Fruit fly (Drosophila melanogaster) whole organism, wandering third instar larva: Measurements from ENCODE around the gene CG11095.

Experiments
- OdsH ChIP-seq: fragments of 200-800 bp; sonication (Bioruptor generic); optimal IDR thresholded peaks from 2 replicates; lab custom pipeline; 2016; ENCODE audit warnings: missing biosample characterization, mild to moderate bottlenecking, missing genetic modification characterization
- psq ChIP-seq: fragments of 200-800 bp; sonication (Bioruptor generic); optimal IDR thresholded peaks from 3 replicates; lab custom pipeline; 2017; ENCODE audit warnings: missing biosample characterization, mild to moderate bottlenecking, missing genetic modification characterization, moderate library complexity

DNA sequence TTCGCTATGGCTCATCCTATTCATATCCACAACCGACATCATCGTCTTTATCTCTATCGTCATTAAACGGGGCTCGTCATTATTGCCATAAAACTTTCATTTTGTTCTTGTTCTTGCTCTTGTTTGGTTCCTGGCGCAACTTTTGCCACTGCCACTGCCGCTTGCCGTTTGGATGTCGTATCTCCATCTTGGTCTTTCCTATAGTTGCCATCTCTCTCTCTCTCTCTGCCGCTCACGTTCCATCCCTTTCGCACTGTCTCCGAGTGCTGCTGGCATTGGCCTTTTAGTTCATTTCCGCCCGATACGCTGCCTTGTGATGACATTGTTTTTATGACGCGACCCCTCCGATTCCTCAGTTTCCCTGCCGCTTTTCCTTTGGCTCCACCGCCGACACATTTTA, 19.0 kb upstream of the CG11095 start:
- no peak for TF ChIP-seq psq
- TF ChIP-seq OdsH (GFP tag; lab: Kevin White, UChicago): no peak
